Worm (Caenorhabditis elegans) whole organism, mixed stage, embryonic: Measurements from ENCODE around the gene T13H5.8.

ENCODE experiments used
- elt-3 ChIP-seq: fragments of 150-350 bp; optimal IDR thresholded peaks from 2 replicates; lab custom pipeline; 2014; ENCODE audit warnings: missing biosample characterization, missing genetic modification characterization
- nhr-76 ChIP-seq: sonication (generic microtip); optimal IDR thresholded peaks from 2 replicates; lab custom pipeline; 2017; ENCODE audit warnings: missing biosample characterization, missing genetic modification characterization
- pha-4 ChIP-seq: fragments of 150-350 bp; optimal IDR thresholded peaks from 2 replicates; lab custom pipeline; 2018; ENCODE audit warnings: missing biosample characterization, missing genetic modification reagents, missing genetic modification characterization
- unc-62 ChIP-seq: fragments of 150-350 bp; optimal IDR thresholded peaks from 2 replicates; lab custom pipeline; 2014; ENCODE audit warnings: missing biosample characterization, missing genetic modification reagents, missing genetic modification characterization

ce11 chrII:8483124-8483792 is 35.1 kb upstream of the T13H5.8 start:
- no peak for TF ChIP-seq elt-3
- TF ChIP-seq nhr-76: no peak
- no peak for TF ChIP-seq pha-4
- no peak for TF ChIP-seq unc-62 (GFP tag; lab: Kevin White, UChicago)
